Worm (Caenorhabditis elegans): Measurements from ENCODE around the gene ran-1.

Gene ran-1

ce11 chrIII:10747620-10748479, at the start of gene ran-1, which contains the start of gene dkc-1 (continued):
- TF ChIP-seq nhr-47 (tag; optimal IDR thresholded peaks at IDR 0.05) = peak; percentile 47
- peak; percentile 16 for TF ChIP-seq lin-13 (GFP tag; optimal IDR thresholded peaks at IDR 0.05)
- TF ChIP-seq ama-1 (optimal IDR thresholded peaks at IDR 0.05) = no peak
- peak; percentile 71 to 85 for TF ChIP-seq lsy-2 (tag; optimal IDR thresholded peaks at IDR 0.05)
- no peak for TF ChIP-seq grh-1 (GFP tag; IDR thresholded peaks at IDR 0.05)
- peak; percentile 31 to 70 (median 35) for TF ChIP-seq ceh-82 (tag; optimal IDR thresholded peaks at IDR 0.05)
- peak; percentile 63 for TF ChIP-seq F16B12.6 (tag; optimal IDR thresholded peaks at IDR 0.05)

ce11 chrIII:10794049-10794448, 46.5 kb upstream of the ran-1 start, which contains the start of gene clec-163:
clec-163 (plus strand) TSS chrIII:10794349.
- no peak for TF ChIP-seq mdl-1 (tag; optimal IDR thresholded peaks at IDR 0.05)
- TF ChIP-seq fkh-4 (tag; optimal IDR thresholded peaks at IDR 0.05; ENCODE audit: borderline replicate concordance) = no peak
- TF ChIP-seq lin-15B (tag; optimal IDR thresholded peaks at IDR 0.05) = no peak
- no peak for TF ChIP-seq xbp-1 (tag; optimal IDR thresholded peaks at IDR 0.05)
- TF ChIP-seq mef-2 (tag; optimal IDR thresholded peaks at IDR 0.05) = no peak
- no peak for TF ChIP-seq zip-4 (GFP tag; optimal IDR thresholded peaks at IDR 0.05)
- TF ChIP-seq nhr-20 (tag; optimal IDR thresholded peaks at IDR 0.05) = no peak
- no peak for TF ChIP-seq irx-1 (tag; optimal IDR thresholded peaks at IDR 0.05)
- no peak for TF ChIP-seq fkh-8 (tag; optimal IDR thresholded peaks at IDR 0.05)
- no peak for TF ChIP-seq egl-27 (tag; optimal IDR thresholded peaks at IDR 0.05)
- TF ChIP-seq unc-86 (tag; optimal IDR thresholded peaks at IDR 0.05) = no peak
- TF ChIP-seq ets-5 (GFP tag; IDR thresholded peaks at IDR 0.05) = no peak
- no peak for TF ChIP-seq lin-39 (tag; optimal IDR thresholded peaks at IDR 0.05)

- TF ChIP-seq unc-86 (tag; optimal IDR thresholded peaks at IDR 0.05) (no peak), pqm-1 (tag; optimal IDR thresholded peaks at IDR 0.05) (no peak), lin-15B (tag; optimal IDR thresholded peaks at IDR 0.05) (no peak), mep-1 (tag; optimal IDR thresholded peaks at IDR 0.05) (no peak), ceh-90 (tag; optimal IDR thresholded peaks at IDR 0.05) (no peak), nhr-28 (tag; optimal IDR thresholded peaks at IDR 0.05) (no peak), nhr-47 (tag; optimal IDR thresholded peaks at IDR 0.05) (no peak), C04F5.9 (tag; optimal IDR thresholded peaks at IDR 0.05) (no peak), zag-1 (tag; optimal IDR thresholded peaks at IDR 0.05) (no peak), sup-37 (GFP tag; optimal IDR thresholded peaks at IDR 0.05) (no peak)
These were observed 43.7 kb upstream of the ran-1 start for ce11 chrIII:10791233-10791632.

- TF ChIP-seq fkh-8 (tag; optimal IDR thresholded peaks at IDR 0.05) (no peak), lin-14 (GFP tag; optimal IDR thresholded peaks at IDR 0.05) (no peak), rnt-1 (tag; optimal IDR thresholded peaks at IDR 0.05) (no peak), jun-1 (tag; optimal IDR thresholded peaks at IDR 0.05) (no peak), vab-15 (tag; optimal IDR thresholded peaks at IDR 0.05) (no peak), ama-1 (optimal IDR thresholded peaks at IDR 0.05) (no peak), C04F5.9 (tag; optimal IDR thresholded peaks at IDR 0.05) (no peak), egl-27 (tag; optimal IDR thresholded peaks at IDR 0.05) (no peak), nhr-85 (tag) (no peak), ces-1 (GFP tag; optimal IDR thresholded peaks at IDR 0.05) (no peak), nhr-71 (tag; optimal IDR thresholded peaks at IDR 0.05) (no peak), ztf-4 (tag; optimal IDR thresholded peaks at IDR 0.05) (no peak), elt-2 (tag; optimal IDR thresholded peaks at IDR 0.05) (no peak), aha-1 (tag; optimal IDR thresholded peaks at IDR 0.05) (no peak), ets-5 (GFP tag; IDR thresholded peaks at IDR 0.05) (no peak), sptf-1 (tag; optimal IDR thresholded peaks at IDR 0.05) (no peak)
These were observed 35.5 kb upstream of the ran-1 start for ce11 chrIII:10783052-10783451.
